Worm (Caenorhabditis elegans) whole organism, L4 larva: ENCODE measurements around the gene bre-3.

ENCODE experiments used
- F26F4.8 ChIP-seq: fragments of 200-800 bp; sonication (Bioruptor generic); conservative IDR thresholded peaks from 2 replicates; pipeline ENCODE4 v1.3.6; 2022; ENCODE audit warnings: missing genetic modification characterization, missing compliant biosample characterization
- F44E2.7 ChIP-seq: fragments of 200-800 bp; sonication (Bioruptor generic); IDR thresholded peaks from 2 replicates; pipeline ENCODE4 v2.1.2; 2022; ENCODE audit warnings: missing genetic modification characterization, missing compliant biosample characterization
- T20F7.1 ChIP-seq: fragments of 200-800 bp; sonication (Bioruptor generic); optimal IDR thresholded peaks from 2 replicates; lab custom pipeline; 2018; ENCODE audit warnings: mild to moderate bottlenecking, missing genetic modification characterization, missing compliant biosample characterization
- Y105C5A.15 ChIP-seq: fragments of 200-800 bp; sonication (Bioruptor generic); IDR thresholded peaks from 2 replicates; pipeline ENCODE4 v1.3.6; 2022; ENCODE audit warnings: missing genetic modification characterization, missing compliant biosample characterization
- Y48G9A.11 ChIP-seq: fragments of 200-800 bp; sonication (Bioruptor generic); IDR thresholded peaks from 2 replicates; pipeline ENCODE4 v1.3.6; 2022; ENCODE audit warnings: missing genetic modification reagents, missing genetic modification characterization, missing compliant biosample characterization
- Y5F2A.4 ChIP-seq: fragments of 200-800 bp; sonication (Bioruptor generic); optimal IDR thresholded peaks from 2 replicates; lab custom pipeline; 2018; ENCODE audit warnings: mild to moderate bottlenecking, missing genetic modification characterization, missing compliant biosample characterization
- ZK546.5 ChIP-seq, 2 experiments: sonication (generic microtip); optimal IDR thresholded peaks; 2 replicates each; lab custom pipeline; 2017; ENCODE audit warnings: missing biosample characterization in 2 of 2, missing genetic modification characterization in 2 of 2
- aha-1 ChIP-seq: fragments of 150-350 bp; peaks from one replicate; lab custom pipeline; 2014; ENCODE audit warnings: missing biosample characterization, missing genetic modification characterization
- aly-2 ChIP-seq: sonication (generic microtip); optimal IDR thresholded peaks from 2 replicates; lab custom pipeline; 2018; ENCODE audit warnings: missing biosample characterization, missing genetic modification characterization
- ceh-28 ChIP-seq: fragments of 150-350 bp; optimal IDR thresholded peaks from 2 replicates; lab custom pipeline; 2014; ENCODE audit warnings: missing biosample characterization, missing genetic modification reagents, missing genetic modification characterization
- ceh-82 ChIP-seq: sonication (generic microtip); optimal IDR thresholded peaks from 2 replicates; lab custom pipeline; 2017; ENCODE audit warnings: missing biosample characterization, missing genetic modification characterization
- ces-1 ChIP-seq: fragments of 150-350 bp; sonication (generic microtip); optimal IDR thresholded peaks from 4 replicates; lab custom pipeline; 2014; ENCODE audit warnings: missing biosample characterization, missing genetic modification reagents, missing genetic modification characterization
- daf-19 ChIP-seq: fragments of 200-800 bp; sonication (Bioruptor generic); conservative IDR thresholded peaks from 2 replicates; pipeline ENCODE4 v1.3.6; 2022; ENCODE audit warnings: missing genetic modification characterization, missing compliant biosample characterization
- dmd-6 ChIP-seq: fragments of 200-800 bp; sonication (Bioruptor generic); IDR thresholded peaks from 2 replicates; pipeline ENCODE4 v1.3.6; 2022; ENCODE audit warnings: missing genetic modification reagents, missing genetic modification characterization, missing compliant biosample characterization
- dmd-8 ChIP-seq: fragments of 200-800 bp; sonication (Bioruptor generic); IDR thresholded peaks from 2 replicates; pipeline ENCODE4 v1.3.6; 2022; ENCODE audit warnings: missing genetic modification characterization, missing compliant biosample characterization
- dmd-9 ChIP-seq: fragments of 200-800 bp; sonication (Bioruptor generic); IDR thresholded peaks from 2 replicates; pipeline ENCODE4 v1.3.6; 2022; ENCODE audit warnings: missing genetic modification reagents, missing genetic modification characterization, missing compliant biosample characterization
- dve-1 ChIP-seq: sonication (generic microtip); optimal IDR thresholded peaks from 2 replicates; lab custom pipeline; 2017; ENCODE audit warnings: antibody characterized with exemption, mild to moderate bottlenecking, missing genetic modification characterization, missing compliant biosample characterization; ENCODE audit not compliant: insufficient read depth
- egl-43 ChIP-seq: fragments of 200-800 bp; sonication (Bioruptor generic); IDR thresholded peaks from 2 replicates; pipeline ENCODE4 v1.3.6; 2022; ENCODE audit warnings: missing genetic modification reagents, missing genetic modification characterization, missing compliant biosample characterization
- fkh-10 ChIP-seq: fragments of 150-350 bp; optimal IDR thresholded peaks from 2 replicates; lab custom pipeline; 2014; ENCODE audit warnings: missing biosample characterization, missing genetic modification reagents, missing genetic modification characterization
- hif-1 ChIP-seq, 2 experiments: sonication (generic microtip); optimal IDR thresholded peaks; 2 replicates each; lab custom pipeline; 2016 to 2017; ENCODE audit warnings: missing compliant biosample characterization in 2 of 2, missing genetic modification characterization in 2 of 2, missing genetic modification reagents in 2 of 2, missing genotype in 2 of 2, mild to moderate bottlenecking in 1 of 2
- hlh-11 ChIP-seq: fragments of 200-800 bp; sonication (Bioruptor generic); optimal IDR thresholded peaks from 2 replicates; lab custom pipeline; 2018; ENCODE audit warnings: mild to moderate bottlenecking, missing genetic modification characterization, missing compliant biosample characterization
- hmg-1.1 ChIP-seq: fragments of 200-800 bp; sonication (Bioruptor generic); IDR thresholded peaks from 2 replicates; pipeline ENCODE4 v1.3.6; 2022; ENCODE audit warnings: missing genetic modification reagents, missing genetic modification characterization, missing compliant biosample characterization
- lim-7 ChIP-seq: fragments of 200-800 bp; sonication (Bioruptor generic); IDR thresholded peaks from 2 replicates; pipeline ENCODE4 v1.3.6; 2022; ENCODE audit warnings: missing genetic modification characterization, missing compliant biosample characterization
- lin-15B ChIP-seq: fragments of 150-350 bp; sonication (generic microtip); optimal IDR thresholded peaks from 3 replicates; lab custom pipeline; 2014; ENCODE audit warnings: missing biosample characterization, missing genetic modification characterization
- lin-38 ChIP-seq: fragments of 200-800 bp; sonication (Bioruptor generic); IDR thresholded peaks from 2 replicates; pipeline ENCODE4 v1.3.6; 2022; ENCODE audit warnings: missing genetic modification reagents, missing genetic modification characterization, missing compliant biosample characterization
- lsy-2 ChIP-seq, 2 experiments: fragments of 150-350 bp in 1 of 2; sonication (generic microtip) in 1 of 2; optimal IDR thresholded peaks; 2 replicates each; lab custom pipeline; 2014 to 2017; ENCODE audit warnings: missing biosample characterization in 2 of 2, missing genetic modification characterization in 2 of 2
- madf-5 ChIP-seq, 2 experiments: fragments of 200-800 bp; sonication (Bioruptor generic); IDR thresholded peaks; 2 replicates each; pipeline ENCODE4 v1.3.6; 2022; ENCODE audit warnings: missing compliant biosample characterization in 2 of 2, missing genetic modification characterization in 2 of 2
- mdl-1 ChIP-seq, 2 experiments: fragments of 150-350 bp in 1 of 2; sonication (generic microtip) in 1 of 2; optimal IDR thresholded peaks; 2 replicates each; lab custom pipeline; 2014 to 2017; ENCODE audit warnings: missing biosample characterization in 2 of 2, missing genetic modification characterization in 2 of 2
- mep-1 ChIP-seq: fragments of 150-350 bp; sonication (generic microtip); optimal IDR thresholded peaks from 3 replicates; lab custom pipeline; 2014; ENCODE audit warnings: missing biosample characterization, missing genetic modification characterization
- mes-2 ChIP-seq: sonication (generic microtip); optimal IDR thresholded peaks from 2 replicates; lab custom pipeline; 2016; ENCODE audit warnings: missing genotype, mild to moderate bottlenecking, missing genetic modification characterization, missing compliant biosample characterization; ENCODE audit not compliant: poor library complexity, severe bottlenecking
- nhr-11 ChIP-seq: fragments of 150-350 bp; optimal IDR thresholded peaks from 2 replicates; lab custom pipeline; 2014; ENCODE audit warnings: missing biosample characterization, missing genetic modification characterization
- nhr-28 ChIP-seq: fragments of 150-350 bp; optimal IDR thresholded peaks from 2 replicates; lab custom pipeline; 2014; ENCODE audit warnings: missing biosample characterization, missing genetic modification characterization
- nhr-48 ChIP-seq: sonication (generic microtip); optimal IDR thresholded peaks from 2 replicates; lab custom pipeline; 2016; ENCODE audit warnings: mild to moderate bottlenecking, missing genetic modification characterization, missing compliant biosample characterization
- pqm-1 ChIP-seq: sonication (generic microtip); optimal IDR thresholded peaks from 2 replicates; lab custom pipeline; 2017; ENCODE audit warnings: missing biosample characterization, missing genetic modification characterization
- rbr-2 ChIP-seq: sonication (generic microtip); optimal IDR thresholded peaks from 2 replicates; lab custom pipeline; 2016; ENCODE audit warnings: missing genotype, missing genetic modification characterization, missing compliant biosample characterization
- saeg-2 ChIP-seq: fragments of 200-800 bp; sonication (Bioruptor generic); IDR thresholded peaks from 2 replicates; pipeline ENCODE4 v1.3.6; 2022; ENCODE audit warnings: missing genetic modification reagents, missing genetic modification characterization, missing compliant biosample characterization
- snpc-1.2 ChIP-seq: fragments of 200-800 bp; sonication (Bioruptor generic); IDR thresholded peaks from 2 replicates; pipeline ENCODE4 v1.3.6; 2022; ENCODE audit warnings: missing genetic modification reagents, missing genetic modification characterization, missing compliant biosample characterization
- spr-3 ChIP-seq: fragments of 200-800 bp; sonication (Bioruptor generic); optimal IDR thresholded peaks from 2 replicates; lab custom pipeline; 2018; ENCODE audit warnings: mild to moderate bottlenecking, missing genetic modification characterization, missing compliant biosample characterization
- unc-130 ChIP-seq: sonication (generic microtip); optimal IDR thresholded peaks from 2 replicates; lab custom pipeline; 2016; ENCODE audit warnings: missing genetic modification reagents, missing genetic modification characterization, missing compliant biosample characterization
- unc-62 ChIP-seq, 3 experiments: fragments of 150-350 bp in 1 of 3; sonication (generic microtip); optimal IDR thresholded peaks in 2 of 3; peaks in 1 of 3; 1 replicate in 1 of 3; 2 replicates in 2 of 3; lab custom pipeline; 2014 to 2017; ENCODE audit warnings: missing biosample characterization in 3 of 3, missing genetic modification characterization in 3 of 3, missing genetic modification reagents in 3 of 3, missing genotype in 1 of 3
- vab-7 ChIP-seq: fragments of 200-800 bp; sonication (Bioruptor generic); IDR thresholded peaks from 2 replicates; pipeline ENCODE4 v1.3.6; 2022; ENCODE audit warnings: missing genetic modification reagents, missing genetic modification characterization, missing compliant biosample characterization
- zag-1 ChIP-seq: fragments of 150-350 bp; optimal IDR thresholded peaks from 2 replicates; lab custom pipeline; 2014; ENCODE audit warnings: missing biosample characterization, missing genetic modification characterization
- zfp-2 ChIP-seq: sonication (generic microtip); optimal IDR thresholded peaks from 2 replicates; lab custom pipeline; 2016; ENCODE audit warnings: mild to moderate bottlenecking, missing genetic modification characterization, missing compliant biosample characterization
- zip-2 ChIP-seq: fragments of 150-350 bp; optimal IDR thresholded peaks from 2 replicates; lab custom pipeline; 2014; ENCODE audit warnings: missing biosample characterization, missing genetic modification characterization
- ztf-7 ChIP-seq: fragments of 150-350 bp; optimal IDR thresholded peaks from 2 replicates; lab custom pipeline; 2014; ENCODE audit warnings: missing biosample characterization, missing genetic modification characterization

The bre-3 gene

DNA sequence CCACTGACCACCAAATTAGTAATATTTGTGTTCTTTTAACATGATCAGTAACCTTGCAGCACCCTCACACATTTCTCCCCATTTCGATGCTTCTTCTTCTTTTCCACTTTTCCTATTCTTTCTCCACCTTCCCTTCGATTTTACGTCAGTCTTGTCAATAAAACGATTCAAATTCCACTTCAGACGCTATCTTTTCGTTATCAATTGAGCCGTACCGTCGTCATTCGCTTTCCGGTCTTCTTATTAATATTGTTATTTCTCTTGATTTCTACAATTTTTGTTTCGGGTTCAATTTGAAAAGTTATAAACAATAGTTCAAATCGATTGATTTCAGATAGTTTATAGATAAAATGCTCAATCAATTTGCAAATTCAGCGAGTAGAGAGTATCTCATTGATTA lies 2.2 kb upstream of the bre-3 start (continued):
- TF ChIP-seq egl-43 (GFP tag; lab: Robert Waterston, UW) = no peak
- TF ChIP-seq saeg-2 (GFP tag; lab: Robert Waterston, UW) = no peak
- no peak for TF ChIP-seq Y105C5A.15 (GFP tag; lab: Robert Waterston, UW)
- TF ChIP-seq ceh-82 (tag; lab: Kevin White, UChicago) = no peak
- no peak for TF ChIP-seq ceh-28 (tag; lab: Kevin White, UChicago)
- no peak for TF ChIP-seq spr-3
- no peak for TF ChIP-seq madf-5 (GFP tag; IDR thresholded peaks at IDR 0.05; lab: Robert Waterston, UW)
- TF ChIP-seq vab-7 (GFP tag; lab: Robert Waterston, UW) = no peak
- peak; percentile 53 for TF ChIP-seq dmd-6 (GFP tag; lab: Robert Waterston, UW)
- no peak for TF ChIP-seq Y48G9A.11 (GFP tag; lab: Robert Waterston, UW)
- no peak for TF ChIP-seq hif-1 (tag; optimal IDR thresholded peaks at IDR 0.05; lab: Kevin White, UChicago)
- TF ChIP-seq zfp-2 (tag; lab: Kevin White, UChicago) = no peak
- no peak for TF ChIP-seq daf-19 (GFP tag; lab: Robert Waterston, UW)
- TF ChIP-seq dve-1 = peak; percentile 67
- no peak for TF ChIP-seq dmd-8 (GFP tag; lab: Robert Waterston, UW)
- TF ChIP-seq ces-1 (GFP tag; lab: Kevin White, UChicago) = no peak
- TF ChIP-seq T20F7.1 (GFP tag; lab: Kevin White, UChicago) = no peak
- no peak for TF ChIP-seq F26F4.8
- TF ChIP-seq zag-1 (tag; lab: Kevin White, UChicago) = no peak
- TF ChIP-seq zip-2 (tag; lab: Kevin White, UChicago) = no peak
- no peak for TF ChIP-seq Y5F2A.4
- no peak for TF ChIP-seq aha-1 (tag; lab: Kevin White, UChicago)
- TF ChIP-seq pqm-1 = peak; percentile 66
- no peak for TF ChIP-seq ztf-7 (tag; lab: Kevin White, UChicago)
- no peak for TF ChIP-seq mes-2 (tag; lab: Kevin White, UChicago)
- TF ChIP-seq lin-38 (GFP tag; lab: Robert Waterston, UW) = no peak

DNA sequence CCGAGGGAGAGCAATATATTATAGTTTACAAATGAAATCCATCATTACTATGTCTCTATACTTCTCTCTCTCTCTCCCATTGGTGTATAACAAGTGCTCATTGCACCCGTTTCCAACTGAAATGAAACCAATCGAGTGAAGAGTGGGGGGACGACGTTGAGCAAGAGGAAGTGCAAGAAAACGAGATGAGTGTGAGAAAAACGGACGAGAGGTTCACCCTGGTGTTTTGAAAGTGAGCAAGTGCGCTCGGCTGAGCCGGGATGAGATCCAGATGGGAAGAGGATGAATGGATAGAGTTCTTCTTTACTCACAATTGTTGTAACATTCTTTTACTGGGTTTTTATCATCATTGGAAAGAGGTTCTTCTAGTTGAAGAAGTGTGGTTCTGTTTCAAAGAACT lies 1.6 kb downstream of the bre-3 start:
- TF ChIP-seq mes-2 (tag; lab: Kevin White, UChicago) (peak; percentile 34), nhr-48 (tag; lab: Kevin White, UChicago) (peak; percentile 3), mep-1 (tag; lab: Kevin White, UChicago) (peak; percentile 4), hmg-1.1 (no peak), nhr-28 (tag; lab: Kevin White, UChicago) (no peak), nhr-11 (peak; percentile 21), lin-15B (tag; lab: Kevin White, UChicago) (no peak), lim-7 (no peak), fkh-10 (no peak), unc-62 (GFP tag; optimal IDR thresholded peaks at IDR 0.05 in 1 of 2; lab: Kevin White, UChicago) (peak in 1 of 2 experiments; percentile 23), unc-62 (tag; optimal IDR thresholded peaks at IDR 0.05; lab: Kevin White, UChicago) (no peak), rbr-2 (tag; lab: Kevin White, UChicago) (peak; percentile 18)

DNA sequence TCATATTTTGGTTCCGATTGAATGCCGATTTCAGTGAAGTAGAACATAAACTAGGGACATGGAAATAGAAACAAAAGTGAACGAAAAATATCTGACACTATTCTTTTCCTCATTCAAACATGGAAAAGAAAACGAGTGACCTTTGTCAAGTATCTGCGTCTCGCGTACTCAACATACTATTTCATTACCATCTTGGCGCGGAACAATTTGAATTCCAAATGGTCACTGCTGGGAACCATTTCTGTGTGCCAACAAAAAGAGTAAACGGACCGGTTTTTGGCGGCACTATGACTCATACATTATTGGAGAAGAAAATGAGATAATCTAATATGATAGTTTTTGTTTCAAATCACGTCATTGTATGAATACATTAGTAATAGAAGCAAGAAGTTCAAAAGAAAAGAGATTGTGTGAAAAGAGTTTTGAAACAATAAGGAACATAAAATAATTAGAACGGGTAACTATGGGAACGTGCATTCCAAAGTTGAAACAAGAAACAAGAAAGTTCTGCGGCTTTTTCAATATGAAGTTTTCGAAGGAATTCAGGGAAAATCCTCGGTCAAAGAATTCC lies 2.8 kb downstream of the bre-3 start:
- TF ChIP-seq lsy-2 (tag; optimal IDR thresholded peaks at IDR 0.05; lab: Kevin White, UChicago) = peak in 1 of 2 experiments; percentile 17
- no peak for TF ChIP-seq lin-15B (tag; lab: Kevin White, UChicago)
- no peak for TF ChIP-seq mdl-1 (tag; optimal IDR thresholded peaks at IDR 0.05; lab: Kevin White, UChicago)
- no peak for TF ChIP-seq dmd-9
- TF ChIP-seq snpc-1.2 (GFP tag; lab: Robert Waterston, UW) = no peak
- TF ChIP-seq aha-1 (tag; lab: Kevin White, UChicago) = peak; percentile 73
- no peak for TF ChIP-seq unc-130 (GFP tag; lab: Kevin White, UChicago)
- TF ChIP-seq ZK546.5 (tag; optimal IDR thresholded peaks at IDR 0.05; lab: Kevin White, UChicago) = no peak
- TF ChIP-seq F44E2.7 (GFP tag; lab: Robert Waterston, UW) = no peak
- TF ChIP-seq hlh-11 (tag; lab: Kevin White, UChicago) = no peak
- no peak for TF ChIP-seq aly-2
- TF ChIP-seq, all 104 proteins: peak for 2
